Worm (Caenorhabditis elegans): ENCODE measurements around the gene T02G5.7.

ce11 chrII:7056328-7056727 lies 19.1 kb upstream of the T02G5.7 start:
- TF ChIP-seq nhr-6 (tag; optimal IDR thresholded peaks at IDR 0.05) (no peak), skn-1 (tag; optimal IDR thresholded peaks at IDR 0.05) (no peak), aly-2 (tag; optimal IDR thresholded peaks at IDR 0.05) (no peak), mdl-1 (tag; optimal IDR thresholded peaks at IDR 0.05) (no peak), ceh-16 (tag; optimal IDR thresholded peaks at IDR 0.05) (no peak)
